Fruit fly (Drosophila melanogaster) whole organism, adult: ENCODE results near the gene CG15357.

Source experiments
- CG11617 ChIP-seq: fragments of 200-800 bp; sonication (Bioruptor generic); optimal IDR thresholded peaks from 2 replicates; lab custom pipeline; 2017; ENCODE audit warnings: mild to moderate bottlenecking, missing biosample characterization, missing genetic modification reagents, missing genetic modification characterization
- CG12768 ChIP-seq: fragments of 200-800 bp; sonication (Bioruptor generic); optimal IDR thresholded peaks from 2 replicates; lab custom pipeline; 2017; ENCODE audit warnings: missing biosample characterization, missing genetic modification characterization, mild to moderate bottlenecking, moderate library complexity, missing genetic modification reagents
- CG14711 ChIP-seq: fragments of 200-800 bp; sonication (Bioruptor generic); optimal IDR thresholded peaks from 2 replicates; lab custom pipeline; 2018; ENCODE audit warnings: missing biosample characterization, mild to moderate bottlenecking, missing genetic modification characterization, moderate library complexity
- CG1620 ChIP-seq: fragments of 200-800 bp; sonication (Bioruptor generic); optimal IDR thresholded peaks from 2 replicates; lab custom pipeline; 2016; ENCODE audit warnings: missing biosample characterization, missing genetic modification characterization
- CG33017 ChIP-seq: fragments of 200-800 bp; sonication (Bioruptor generic); optimal IDR thresholded peaks from 2 replicates; lab custom pipeline; 2018; ENCODE audit warnings: missing biosample characterization, mild to moderate bottlenecking, missing genetic modification characterization, moderate library complexity
- CG5204 ChIP-seq: fragments of 200-800 bp; sonication (Bioruptor generic); optimal IDR thresholded peaks from 2 replicates; lab custom pipeline; 2016; ENCODE audit warnings: missing biosample characterization, missing genetic modification characterization
- CG7045 ChIP-seq: fragments of 200-800 bp; sonication (Bioruptor generic); optimal IDR thresholded peaks from 2 replicates; lab custom pipeline; 2017; ENCODE audit warnings: missing biosample characterization, mild to moderate bottlenecking, missing genetic modification characterization
- CG7101 ChIP-seq: fragments of 200-800 bp; sonication (Bioruptor generic); optimal IDR thresholded peaks from 2 replicates; lab custom pipeline; 2018; ENCODE audit warnings: missing biosample characterization, mild to moderate bottlenecking, missing genetic modification characterization, moderate library complexity
- Clk ChIP-seq: fragments of 200-800 bp; sonication (Bioruptor generic); optimal IDR thresholded peaks from 2 replicates; lab custom pipeline; 2017; ENCODE audit warnings: missing biosample characterization, missing genetic modification characterization
- Crg-1 ChIP-seq: fragments of 200-800 bp; sonication (Bioruptor generic); optimal IDR thresholded peaks from 2 replicates; lab custom pipeline; 2016; ENCODE audit warnings: missing biosample characterization, missing genetic modification characterization
- Hr96 ChIP-seq: fragments of 200-800 bp; sonication (Bioruptor generic); optimal IDR thresholded peaks from 2 replicates; lab custom pipeline; 2016; ENCODE audit warnings: missing biosample characterization, missing genetic modification characterization
- Mnt ChIP-seq: fragments of 200-800 bp; sonication (Bioruptor generic); optimal IDR thresholded peaks from 2 replicates; lab custom pipeline; 2016; ENCODE audit warnings: missing biosample characterization, mild to moderate bottlenecking, missing genetic modification characterization
- bab1 ChIP-seq: fragments of 200-800 bp; sonication (Bioruptor generic); optimal IDR thresholded peaks from 3 replicates; lab custom pipeline; 2019; ENCODE audit warnings: missing biosample characterization, mild to moderate bottlenecking, missing genetic modification characterization, moderate library complexity
- cic ChIP-seq: fragments of 200-800 bp; sonication (Bioruptor generic); optimal IDR thresholded peaks from 2 replicates; lab custom pipeline; 2017; ENCODE audit warnings: missing biosample characterization, mild to moderate bottlenecking, missing genetic modification characterization, moderate library complexity
- cnc ChIP-seq, 2 experiments: fragments of >200 bp; optimal IDR thresholded peaks; 2 replicates each; lab custom pipeline; 2017
- kay ChIP-seq: fragments of 200-800 bp; sonication (Bioruptor generic); peaks from one replicate; lab custom pipeline; 2016; ENCODE audit warnings: missing biosample characterization, missing genetic modification characterization, borderline replicate concordance
- ovo ChIP-seq: fragments of 200-800 bp; sonication (Bioruptor generic); optimal IDR thresholded peaks from 2 replicates; lab custom pipeline; 2016; ENCODE audit warnings: missing biosample characterization, missing genetic modification characterization
- pad ChIP-seq: fragments of 200-800 bp; sonication (Bioruptor generic); optimal IDR thresholded peaks from 3 replicates; lab custom pipeline; 2017; ENCODE audit warnings: missing biosample characterization, missing genetic modification characterization, mild to moderate bottlenecking, moderate library complexity, missing genetic modification reagents
- tj ChIP-seq: fragments of 200-800 bp; sonication (Bioruptor generic); optimal IDR thresholded peaks from 3 replicates; lab custom pipeline; 2017; ENCODE audit warnings: missing biosample characterization, mild to moderate bottlenecking, missing genetic modification characterization, moderate library complexity
- toe ChIP-seq: fragments of 200-800 bp; sonication (Bioruptor generic); optimal IDR thresholded peaks from 2 replicates; lab custom pipeline; 2016; ENCODE audit warnings: missing biosample characterization, missing genetic modification characterization

CG15357 gene

dm6 chr2L:1944473-1945110, 917 bp downstream of the CG15357 start:
- TF ChIP-seq Mnt (no peak), CG33017 (tag; lab: Kevin White, UChicago) (no peak), Hr96 (no peak), Crg-1 (GFP tag; lab: Kevin White, UChicago) (no peak), toe (no peak), bab1 (GFP tag; lab: Kevin White, UChicago) (no peak), Clk (GFP tag; lab: Kevin White, UChicago) (no peak), CG12768 (no peak), ovo (GFP tag; lab: Kevin White, UChicago) (no peak), CG7045 (no peak), cic (GFP tag; lab: Kevin White, UChicago) (no peak), CG14711 (tag; lab: Kevin White, UChicago) (no peak), cnc (optimal IDR thresholded peaks at IDR 0.05; lab: Kevin White, UChicago) (no peak), CG7101 (no peak), CG5204 (GFP tag; lab: Kevin White, UChicago) (no peak), CG11617 (GFP tag; lab: Kevin White, UChicago) (no peak)

- peak; percentile 47 for TF ChIP-seq tj (GFP tag; lab: Kevin White, UChicago)
- TF ChIP-seq cnc (optimal IDR thresholded peaks at IDR 0.05; lab: Kevin White, UChicago) = peak in 1 of 2 experiments; percentile 59
- TF ChIP-seq Crg-1 (GFP tag; lab: Kevin White, UChicago) = no peak
Observed at dm6 chr2L:1938004-1938403, 7.5 kb downstream of the CG15357 start.

dm6 chr2L:1930565-1931201, 14.8 kb downstream of the CG15357 start:
- TF ChIP-seq toe = no peak
- TF ChIP-seq cic (GFP tag; lab: Kevin White, UChicago) = no peak
- TF ChIP-seq Clk (GFP tag; lab: Kevin White, UChicago) = no peak

- TF ChIP-seq kay (no peak), CG12768 (peak; percentile 24)
Observed at dm6 chr2L:1927406-1927805, 18.1 kb downstream of the CG15357 start.

- TF ChIP-seq bab1 (GFP tag; lab: Kevin White, UChicago) (no peak), cic (GFP tag; lab: Kevin White, UChicago) (no peak), Hr96 (no peak), cnc (optimal IDR thresholded peaks at IDR 0.05; lab: Kevin White, UChicago) (no peak), CG33017 (tag; lab: Kevin White, UChicago) (no peak), kay (no peak), CG1620 (GFP tag; lab: Kevin White, UChicago) (no peak), CG11617 (GFP tag; lab: Kevin White, UChicago) (no peak), CG7045 (no peak), Crg-1 (GFP tag; lab: Kevin White, UChicago) (no peak), Clk (GFP tag; lab: Kevin White, UChicago) (no peak), pad (no peak), CG5204 (GFP tag; lab: Kevin White, UChicago) (no peak), CG12768 (no peak), ovo (GFP tag; lab: Kevin White, UChicago) (no peak), toe (no peak), CG14711 (tag; lab: Kevin White, UChicago) (no peak), Mnt (no peak)
Observed at dm6 chr2L:1925917-1926864, 19.3 kb downstream of the CG15357 start.

- no peak for TF ChIP-seq cnc (optimal IDR thresholded peaks at IDR 0.05; lab: Kevin White, UChicago)
- TF ChIP-seq CG5204 (GFP tag; lab: Kevin White, UChicago) = no peak
- no peak for TF ChIP-seq Crg-1 (GFP tag; lab: Kevin White, UChicago)
- TF ChIP-seq cic (GFP tag; lab: Kevin White, UChicago) = no peak
- TF ChIP-seq CG12768 = no peak
- no peak for TF ChIP-seq CG33017 (tag; lab: Kevin White, UChicago)
- no peak for TF ChIP-seq CG14711 (tag; lab: Kevin White, UChicago)
- TF ChIP-seq CG1620 (GFP tag; lab: Kevin White, UChicago) = no peak
- no peak for TF ChIP-seq Mnt
- no peak for TF ChIP-seq Clk (GFP tag; lab: Kevin White, UChicago)
- TF ChIP-seq tj (GFP tag; lab: Kevin White, UChicago) = no peak
- TF ChIP-seq kay = no peak
- TF ChIP-seq CG7101 = no peak
- no peak for TF ChIP-seq CG7045
- TF ChIP-seq bab1 (GFP tag; lab: Kevin White, UChicago) = no peak
- TF ChIP-seq toe = no peak
- TF ChIP-seq ovo (GFP tag; lab: Kevin White, UChicago) = no peak
Observed at dm6 chr2L:1923846-1924245, 21.7 kb downstream of the CG15357 start.
